Worm (Caenorhabditis elegans) whole organism, young adult: ENCODE data around the gene F33H12.7.
"Not testable (repeated sequence)": the region's sequence is repeated elsewhere in the genome, so short reads cannot be mapped to it uniquely, and the experiment has no call there.

Source experiments
- B0019.2 ChIP-seq: fragments of 200-800 bp; sonication (Bioruptor generic); conservative IDR thresholded peaks from 2 replicates; pipeline ENCODE4 v1.3.6; 2022; ENCODE audit warnings: missing genetic modification reagents, missing genetic modification characterization, missing compliant biosample characterization
- C17E4.6 ChIP-seq: fragments of 200-800 bp; sonication (Bioruptor generic); IDR thresholded peaks from 2 replicates; pipeline ENCODE4 v1.3.6; 2022; ENCODE audit warnings: missing genetic modification reagents, missing genetic modification characterization, missing compliant biosample characterization
- F57A8.1 ChIP-seq: fragments of 200-800 bp; sonication (Bioruptor generic); optimal IDR thresholded peaks from 2 replicates; lab custom pipeline; 2018; ENCODE audit warnings: mild to moderate bottlenecking, missing genetic modification characterization, moderate library complexity, missing compliant biosample characterization
- K11D2.4 ChIP-seq: fragments of 200-800 bp; sonication (Bioruptor generic); IDR thresholded peaks from 2 replicates; pipeline ENCODE4 v1.3.6; 2022; ENCODE audit warnings: missing genetic modification reagents, missing genetic modification characterization, missing compliant biosample characterization
- T26A5.8 ChIP-seq: sonication (generic microtip); optimal IDR thresholded peaks from 2 replicates; lab custom pipeline; 2016; ENCODE audit warnings: missing genetic modification characterization, missing compliant biosample characterization
- Y53F4B.3 ChIP-seq: fragments of 200-800 bp; sonication (Bioruptor generic); IDR thresholded peaks from 2 replicates; pipeline ENCODE4 v1.3.6; 2022; ENCODE audit warnings: missing genetic modification reagents, missing genetic modification characterization, missing compliant biosample characterization
- Y53G8AR.9 ChIP-seq: fragments of 200-800 bp; sonication (Bioruptor generic); conservative IDR thresholded peaks from 2 replicates; pipeline ENCODE4 v1.3.6; 2022; ENCODE audit warnings: missing genetic modification reagents, missing genetic modification characterization, missing compliant biosample characterization
- ama-1 ChIP-seq, 3 experiments: fragments of 150-350 bp in 1 of 3; sonication (generic microtip) in 2 of 3; optimal IDR thresholded peaks; 2 replicates each; lab custom pipeline; 2014 to 2018; ENCODE audit warnings: missing biosample characterization in 2 of 3, missing genetic modification characterization in 2 of 3, missing genetic modification reagents in 2 of 3
- atf-7 ChIP-seq: sonication (generic microtip); optimal IDR thresholded peaks from 2 replicates; lab custom pipeline; 2017; ENCODE audit warnings: mild to moderate bottlenecking, missing genetic modification characterization, missing compliant biosample characterization
- athp-1 ChIP-seq: sonication (generic microtip); optimal IDR thresholded peaks from 2 replicates; lab custom pipeline; 2017; ENCODE audit warnings: mild to moderate bottlenecking, missing genetic modification characterization, missing compliant biosample characterization
- ceh-58 ChIP-seq: fragments of 200-800 bp; sonication (Bioruptor generic); IDR thresholded peaks from 2 replicates; pipeline ENCODE4 v1.3.6; 2022; ENCODE audit warnings: missing genetic modification characterization, missing compliant biosample characterization
- chd-7 ChIP-seq: sonication (generic microtip); optimal IDR thresholded peaks from 2 replicates; lab custom pipeline; 2016; ENCODE audit warnings: mild to moderate bottlenecking, missing genetic modification characterization, moderate library complexity, missing compliant biosample characterization
- dox-1 ChIP-seq: fragments of 200-800 bp; sonication (Bioruptor generic); IDR thresholded peaks from 2 replicates; pipeline ENCODE4 v1.3.6; 2022; ENCODE audit warnings: missing genetic modification reagents, missing genetic modification characterization, missing compliant biosample characterization
- efl-1 ChIP-seq: fragments of 150-350 bp; optimal IDR thresholded peaks from 2 replicates; lab custom pipeline; 2014; ENCODE audit warnings: missing biosample characterization, missing genetic modification reagents, missing genetic modification characterization
- egrh-3 ChIP-seq: fragments of 200-800 bp; sonication (Bioruptor generic); IDR thresholded peaks from 2 replicates; pipeline ENCODE4 v1.3.6; 2022; ENCODE audit warnings: missing genetic modification reagents, missing genetic modification characterization, missing compliant biosample characterization
- hsf-1 ChIP-seq: fragments of 200-800 bp; sonication (Bioruptor generic); IDR thresholded peaks from 2 replicates; pipeline ENCODE4 v1.3.6; 2022; ENCODE audit warnings: missing genetic modification reagents, missing genetic modification characterization, missing compliant biosample characterization
- let-526 ChIP-seq: fragments of 200-800 bp; sonication (Bioruptor generic); IDR thresholded peaks from 2 replicates; pipeline ENCODE4 v1.3.6; 2022; ENCODE audit warnings: missing genetic modification reagents, missing genetic modification characterization, missing compliant biosample characterization
- lin-26 ChIP-seq: fragments of 200-800 bp; sonication (Bioruptor generic); IDR thresholded peaks from 2 replicates; pipeline ENCODE4 v1.3.6; 2022; ENCODE audit warnings: missing genetic modification reagents, missing genetic modification characterization, missing compliant biosample characterization
- lsy-27 ChIP-seq: sonication (generic microtip); optimal IDR thresholded peaks from 2 replicates; lab custom pipeline; 2017; ENCODE audit warnings: missing genetic modification characterization, mild to moderate bottlenecking, missing compliant biosample characterization, antibody characterized with exemption, missing genotype, borderline replicate concordance; ENCODE audit not compliant: insufficient read depth
- madf-10 ChIP-seq: sonication (generic microtip); optimal IDR thresholded peaks from 2 replicates; lab custom pipeline; 2016; ENCODE audit warnings: mild to moderate bottlenecking, missing genetic modification characterization, missing compliant biosample characterization
- madf-6 ChIP-seq: fragments of 200-800 bp; sonication (Bioruptor generic); IDR thresholded peaks from 2 replicates; pipeline ENCODE4 v1.3.6; 2022; ENCODE audit warnings: missing genetic modification reagents, missing genetic modification characterization, missing compliant biosample characterization
- mes-4 ChIP-seq: sonication (generic microtip); optimal IDR thresholded peaks from 2 replicates; lab custom pipeline; 2016; ENCODE audit warnings: missing genotype, missing genetic modification characterization, missing compliant biosample characterization
- mxl-1 ChIP-seq: sonication (generic microtip); optimal IDR thresholded peaks from 2 replicates; lab custom pipeline; 2016; ENCODE audit warnings: missing genetic modification characterization, missing compliant biosample characterization
- nhr-120 ChIP-seq: fragments of 200-800 bp; sonication (Bioruptor generic); IDR thresholded peaks from 2 replicates; pipeline ENCODE4 v1.3.6; 2022; ENCODE audit warnings: missing genetic modification characterization, missing compliant biosample characterization
- pbrm-1 ChIP-seq: fragments of 200-800 bp; sonication (Bioruptor generic); IDR thresholded peaks from 2 replicates; pipeline ENCODE4 v1.3.6; 2022; ENCODE audit warnings: missing genetic modification reagents, missing genetic modification characterization, missing compliant biosample characterization
- rcor-1 ChIP-seq: fragments of 200-800 bp; sonication (Bioruptor generic); IDR thresholded peaks from 2 replicates; pipeline ENCODE4 v1.3.6; 2022; ENCODE audit warnings: missing genetic modification reagents, missing genetic modification characterization, missing compliant biosample characterization
- snpc-1.3 ChIP-seq: sonication (generic microtip); optimal IDR thresholded peaks from 2 replicates; lab custom pipeline; 2017; ENCODE audit warnings: missing genetic modification characterization, mild to moderate bottlenecking, missing compliant biosample characterization, antibody characterized with exemption, moderate library complexity, missing genotype, missing genetic modification reagents; ENCODE audit not compliant: insufficient read depth
- somi-1 ChIP-seq: fragments of 200-800 bp; sonication (Bioruptor generic); optimal IDR thresholded peaks from 2 replicates; lab custom pipeline; 2018; ENCODE audit warnings: mild to moderate bottlenecking, missing genetic modification characterization, missing compliant biosample characterization
- sptf-2 ChIP-seq: fragments of 200-800 bp; sonication (Bioruptor generic); optimal IDR thresholded peaks from 2 replicates; lab custom pipeline; 2018; ENCODE audit warnings: mild to moderate bottlenecking, missing genetic modification characterization, missing compliant biosample characterization
- tbp1 ChIP-seq: fragments of 200-800 bp; sonication (Bioruptor generic); optimal IDR thresholded peaks from 2 replicates; lab custom pipeline; 2018; ENCODE audit warnings: mild to moderate bottlenecking, missing genetic modification characterization, missing compliant biosample characterization
- unc-62 ChIP-seq: fragments of 150-350 bp; optimal IDR thresholded peaks from 2 replicates; lab custom pipeline; 2014; ENCODE audit warnings: missing biosample characterization, missing genetic modification reagents, missing genetic modification characterization
- xnd-1 ChIP-seq: sonication (generic microtip); optimal IDR thresholded peaks from 2 replicates; lab custom pipeline; 2016; ENCODE audit warnings: missing genotype, missing genetic modification reagents, missing genetic modification characterization, missing compliant biosample characterization
- zfh-2 ChIP-seq: fragments of 200-800 bp; sonication (Bioruptor generic); conservative IDR thresholded peaks from 2 replicates; pipeline ENCODE4 v1.3.6; 2022; ENCODE audit warnings: missing genetic modification reagents, missing genetic modification characterization, missing compliant biosample characterization
- zim-3 ChIP-seq: sonication (generic microtip); optimal IDR thresholded peaks from 2 replicates; lab custom pipeline; 2017; ENCODE audit warnings: mild to moderate bottlenecking, missing genetic modification characterization, moderate library complexity, missing compliant biosample characterization
- ztf-26 ChIP-seq: sonication (generic microtip); optimal IDR thresholded peaks from 2 replicates; lab custom pipeline; 2017; ENCODE audit warnings: missing genetic modification characterization, missing compliant biosample characterization
- ztf-28 ChIP-seq: fragments of 200-800 bp; sonication (Bioruptor generic); IDR thresholded peaks from 2 replicates; pipeline ENCODE4 v1.3.6; 2022; ENCODE audit warnings: missing genetic modification reagents, missing genetic modification characterization, missing compliant biosample characterization

Gene F33H12.7

DNA sequence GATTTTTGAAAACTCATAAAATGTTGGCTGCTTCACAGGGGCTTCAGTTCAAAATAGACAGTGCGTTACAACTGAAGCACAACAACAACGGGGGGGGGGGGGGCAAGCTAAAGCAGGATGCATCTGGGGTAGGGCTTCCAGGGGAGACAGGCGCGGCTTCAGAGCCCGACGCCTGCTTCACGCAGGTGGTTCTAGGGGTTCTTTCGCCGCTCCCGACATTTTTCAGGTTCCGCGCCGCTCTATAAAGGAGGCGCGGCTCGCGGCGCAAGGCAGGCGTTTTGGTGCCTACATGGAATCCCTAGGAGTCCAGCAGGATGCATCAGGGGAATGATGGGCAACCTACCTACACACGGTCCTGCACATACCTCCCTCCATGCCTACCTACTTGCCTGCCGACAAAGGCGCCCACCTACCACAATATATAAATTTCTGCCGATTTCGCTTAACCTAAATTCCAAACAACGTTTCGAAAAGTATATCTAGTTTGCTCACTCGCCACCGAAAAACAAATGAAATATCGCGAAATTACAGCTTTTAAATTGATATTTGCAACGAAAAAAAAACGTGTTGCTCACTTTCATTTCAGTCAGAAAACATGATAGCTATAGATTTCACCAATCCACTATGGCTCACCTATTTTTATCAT, 40.6 kb upstream of the F33H12.7 start, which contains the start of gene sri-71:
Gene sri-71, plus strand, starts transcription at position 596 of the 646 bp plus-strand sequence.
- peak; percentile 91 for TF ChIP-seq zfh-2 (GFP tag; lab: Robert Waterston, UW)
- peak; percentile 87; the same call in 1 of the 2 replicates for TF ChIP-seq egrh-3 (GFP tag; lab: Robert Waterston, UW)
- TF ChIP-seq chd-7 (tag; lab: Kevin White, UChicago) = peak; percentile 4
- TF ChIP-seq mxl-1 (tag; lab: Kevin White, UChicago) = no peak
- TF ChIP-seq dox-1 = 0 out of 2 replicates have a peak, but pooled peaks have one; percentile 26

- TF ChIP-seq pbrm-1 (GFP tag; lab: Robert Waterston, UW) (no peak), ztf-26 (no peak), xnd-1 (tag; lab: Kevin White, UChicago) (no peak), C17E4.6 (GFP tag; lab: Robert Waterston, UW) (no peak), ceh-58 (no peak), T26A5.8 (tag; lab: Kevin White, UChicago) (no peak), unc-62 (GFP tag; lab: Kevin White, UChicago) (no peak), rcor-1 (GFP tag; lab: Robert Waterston, UW) (no peak), lin-26 (GFP tag; lab: Robert Waterston, UW) (no peak), ztf-28 (GFP tag; lab: Robert Waterston, UW) (no peak), Y53F4B.3 (GFP tag; lab: Robert Waterston, UW) (no peak), snpc-1.3 (no peak)
These were observed 38.1 kb upstream of the F33H12.7 start, which contains the start of gene lgc-28 for ce11 chrII:2624792-2625191. TSS of gene lgc-28 (plus strand) at chrII:2625092.

- not testable (repeated sequence) for TF ChIP-seq Y53F4B.3 (GFP tag; lab: Robert Waterston, UW); sptf-2 (GFP tag; lab: Kevin White, UChicago); lsy-27 (tag; lab: Kevin White, UChicago)
- TF ChIP-seq, all 124 proteins: peak for 0; not testable (repeated sequence) for 124
These were observed 36.3 kb upstream of the F33H12.7 start, which contains the start of gene D2062.4 for ce11 chrII:2622936-2623452. TSS of gene D2062.4 (plus strand) at chrII:2623402.

DNA sequence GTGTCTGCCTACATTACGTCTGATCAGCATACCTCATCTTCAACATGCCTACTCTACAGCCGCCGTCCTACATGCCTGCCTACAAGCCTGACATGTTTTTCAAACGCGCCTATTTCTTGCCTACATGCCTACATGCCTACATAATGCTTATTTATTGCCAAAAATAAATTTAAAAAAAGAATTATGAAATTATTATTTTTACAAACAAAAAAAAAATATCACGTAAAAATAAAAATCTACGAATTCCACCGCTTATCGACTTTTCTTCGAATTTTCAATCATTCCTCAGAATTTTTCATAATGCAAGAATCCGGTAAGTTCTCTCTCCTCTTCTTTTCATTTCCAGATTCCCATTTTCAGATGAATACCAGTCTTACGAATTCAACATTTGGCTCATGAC, 35.8 kb upstream of the F33H12.7 start, which contains the start of gene D2062.5:
Gene D2062.5, plus strand, starts transcription at position 301 of the 400 bp plus-strand sequence.
- no peak for TF ChIP-seq ama-1 (optimal IDR thresholded peaks at IDR 0.05; lab: Kevin White, UChicago)
- TF ChIP-seq ama-1 (GFP tag; optimal IDR thresholded peaks at IDR 0.05; lab: Kevin White, UChicago) = no peak
- TF ChIP-seq madf-10 (tag; lab: Kevin White, UChicago) = no peak
- TF ChIP-seq athp-1 (tag; lab: Kevin White, UChicago) = no peak
- no peak for TF ChIP-seq Y53G8AR.9 (GFP tag; lab: Robert Waterston, UW)
- no peak for TF ChIP-seq ceh-58
- TF ChIP-seq mes-4 = no peak
- no peak for TF ChIP-seq madf-6
- TF ChIP-seq efl-1 (GFP tag; lab: Kevin White, UChicago) = no peak
- no peak for TF ChIP-seq atf-7
- TF ChIP-seq tbp1 = no peak
- no peak for TF ChIP-seq zim-3 (tag; lab: Kevin White, UChicago)
- TF ChIP-seq K11D2.4 (GFP tag; lab: Robert Waterston, UW) = no peak
- TF ChIP-seq hsf-1 (GFP tag; lab: Robert Waterston, UW) = no peak
- TF ChIP-seq F57A8.1 = no peak
- no peak for TF ChIP-seq nhr-120 (GFP tag; lab: Robert Waterston, UW)
- TF ChIP-seq somi-1 (GFP tag; lab: Kevin White, UChicago) = no peak
- no peak for TF ChIP-seq B0019.2 (GFP tag; lab: Robert Waterston, UW)
- no peak for TF ChIP-seq zfh-2 (GFP tag; lab: Robert Waterston, UW)
- TF ChIP-seq let-526 (GFP tag; lab: Robert Waterston, UW) = no peak
